Fruit fly (Drosophila melanogaster): Measurements from ENCODE around the gene SPoCk.
A peak's percentile ranks its signal among the peaks of the same experiment; 100 is the strongest.

The SPoCk gene

DNA sequence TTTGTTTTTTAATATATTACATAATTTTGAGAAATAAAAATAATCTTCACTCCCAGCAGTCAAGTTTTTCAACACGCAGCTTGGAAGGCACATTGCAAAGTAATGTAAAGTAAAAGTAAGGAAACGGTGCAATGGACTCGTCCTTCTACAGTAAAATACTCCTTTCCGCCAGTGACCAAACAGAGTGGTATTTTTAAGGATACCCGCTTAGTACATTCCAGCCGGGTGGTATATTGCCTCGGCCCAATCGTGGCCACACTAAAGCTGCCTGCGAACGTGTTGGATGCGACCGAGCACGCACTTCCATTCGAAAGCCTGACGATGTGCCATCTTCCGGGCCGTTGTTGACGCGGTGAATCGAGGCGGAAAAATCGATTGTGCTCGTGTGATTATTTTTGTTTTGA is at the start of gene SPoCk:
TSS of gene SPoCk (plus strand) at position 298 of the 404 bp plus-strand sequence.
- TF ChIP-seq Sp1 (GFP tag; optimal IDR thresholded peaks at IDR 0.05) (no peak), Vsx2 (GFP tag; optimal IDR thresholded peaks at IDR 0.05; ENCODE audit: partially characterized antibody) (peak; percentile 19), fru (GFP tag; optimal IDR thresholded peaks at IDR 0.05) (peak; percentile 56)

DNA sequence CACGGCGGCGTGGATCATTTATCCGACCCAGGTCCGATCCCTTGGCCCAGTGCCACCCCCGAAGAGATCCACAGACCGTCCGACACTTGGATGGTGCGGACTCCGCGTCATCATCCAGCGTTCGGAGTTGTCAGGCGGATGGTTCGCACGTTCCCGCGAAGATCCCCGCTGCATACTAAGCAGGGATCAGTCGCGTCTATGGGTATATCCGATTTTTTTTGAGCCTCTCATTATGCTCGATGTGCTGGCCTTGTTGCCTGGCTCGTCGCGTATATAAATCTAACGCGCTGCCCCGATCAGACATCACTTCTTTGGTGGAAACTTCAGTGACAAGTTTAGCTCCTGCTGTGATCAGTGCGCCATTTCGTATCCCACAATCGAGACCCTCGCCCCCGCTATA is 37.4 kb upstream of the SPoCk start, which contains the start of gene CG11370:
TSS of gene CG11370 (plus strand) at position 301 of the 400 bp plus-strand sequence.
- TF ChIP-seq dl (GFP tag; optimal IDR thresholded peaks at IDR 0.05; ENCODE audit: insufficient read depth in 1 of 2, partially characterized antibody in 2 of 2) (no peak), sv (GFP tag; optimal IDR thresholded peaks at IDR 0.05) (no peak), ey (GFP tag; optimal IDR thresholded peaks at IDR 0.05) (no peak), Sp1 (GFP tag; optimal IDR thresholded peaks at IDR 0.05) (no peak), GATAd (GFP tag; optimal IDR thresholded peaks at IDR 0.05) (no peak)

DNA sequence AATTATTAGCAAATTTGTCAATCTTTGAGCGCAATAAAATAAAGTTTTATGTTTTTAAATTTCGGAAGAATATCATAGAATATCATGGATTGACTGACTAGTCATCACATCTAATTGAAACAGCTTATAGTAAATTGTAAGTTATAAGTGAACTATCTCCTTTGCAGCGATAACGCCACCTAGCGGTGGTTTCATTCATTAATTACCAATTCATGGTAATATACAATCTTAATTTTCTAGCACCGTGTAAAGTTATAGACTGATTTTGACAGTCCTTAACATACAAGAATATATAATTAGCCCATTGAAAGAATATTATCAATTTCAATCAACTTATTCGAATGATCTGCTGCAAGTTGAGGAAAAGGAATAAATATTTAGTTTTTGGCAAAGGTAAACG is 35.6 kb upstream of the SPoCk start:
- no peak for TF ChIP-seq Myc (optimal IDR thresholded peaks at IDR 0.05)
- TF ChIP-seq brk (GFP tag; optimal IDR thresholded peaks at IDR 0.05), result no peak
- no peak for TF ChIP-seq usp (GFP tag; optimal IDR thresholded peaks at IDR 0.05)
- no peak for TF ChIP-seq lola (GFP tag; optimal IDR thresholded peaks at IDR 0.05)
- TF ChIP-seq dsf (GFP tag; optimal IDR thresholded peaks at IDR 0.05; ENCODE audit: borderline replicate concordance), result no peak
- no peak for TF ChIP-seq HLH106 (tag; optimal IDR thresholded peaks at IDR 0.05)
- no peak for TF ChIP-seq N (GFP tag; optimal IDR thresholded peaks at IDR 0.05)
- no peak for TF ChIP-seq CG32264 (GFP tag; optimal IDR thresholded peaks at IDR 0.05)
- TF ChIP-seq sage (GFP tag; optimal IDR thresholded peaks at IDR 0.05), result no peak
- TF ChIP-seq Hr78 (GFP tag; optimal IDR thresholded peaks at IDR 0.05), result no peak
- TF ChIP-seq fru (GFP tag; optimal IDR thresholded peaks at IDR 0.05), result no peak
- no peak for TF ChIP-seq h (GFP tag; optimal IDR thresholded peaks at IDR 0.05)
- TF ChIP-seq ey (GFP tag; optimal IDR thresholded peaks at IDR 0.05), result no peak
- no peak for TF ChIP-seq Abd-B (GFP tag; optimal IDR thresholded peaks at IDR 0.05)
- TF ChIP-seq Sp1 (GFP tag; optimal IDR thresholded peaks at IDR 0.05), result no peak

DNA sequence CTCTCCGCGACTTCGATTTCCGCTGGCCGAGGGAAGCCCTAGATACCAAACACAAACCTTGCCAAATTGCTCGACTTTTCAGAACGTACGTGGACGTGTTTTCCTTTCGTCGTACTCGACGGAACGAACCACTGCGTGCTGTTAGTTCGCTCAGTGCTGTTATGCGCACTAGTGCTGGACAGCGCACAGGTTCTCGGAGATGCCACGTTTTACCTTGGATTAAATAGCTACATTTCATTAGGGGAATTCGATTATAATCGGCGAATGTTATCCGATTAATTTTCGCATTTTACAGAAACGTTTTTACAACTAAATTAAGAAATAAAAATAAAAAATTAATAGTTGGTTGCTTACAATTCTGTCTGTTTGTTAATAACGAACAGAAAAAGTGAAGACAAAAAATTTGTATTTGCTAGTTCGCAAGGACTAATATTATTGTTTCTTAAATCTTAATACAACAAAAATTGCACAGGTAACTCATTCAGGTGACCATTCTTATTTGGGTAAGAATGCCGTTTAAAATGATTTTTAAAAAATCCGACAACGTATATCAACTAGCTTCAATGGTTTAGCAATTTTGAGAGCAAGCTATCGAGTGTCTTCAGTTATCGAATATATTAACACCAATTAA is 32.0 kb upstream of the SPoCk start, which contains the start of the genes ArfGAP3 and CG32452:
TSS of gene ArfGAP3 (minus strand) at position 441 of the 631 bp plus-strand sequence.
TSS of gene CG32452 (plus strand) at position 592 of the 631 bp plus-strand sequence.
- TF ChIP-seq foxo (GFP tag; optimal IDR thresholded peaks at IDR 0.05), result peak in 1 of 2 experiments; percentile 79
- TF ChIP-seq Dfd (GFP tag; optimal IDR thresholded peaks at IDR 0.05), result no peak
- no peak for TF ChIP-seq CrebA (GFP tag; optimal IDR thresholded peaks at IDR 0.05; ENCODE audit: borderline replicate concordance)
- TF ChIP-seq GATAd (GFP tag; optimal IDR thresholded peaks at IDR 0.05), result peak; percentile 63
- TF ChIP-seq OdsH (GFP tag; optimal IDR thresholded peaks at IDR 0.05), result peak; percentile 26
- TF ChIP-seq dsf (GFP tag; optimal IDR thresholded peaks at IDR 0.05; ENCODE audit: borderline replicate concordance), result no peak
- TF ChIP-seq sv (GFP tag; optimal IDR thresholded peaks at IDR 0.05), result peak; percentile 62
- TF ChIP-seq ey (GFP tag; optimal IDR thresholded peaks at IDR 0.05), result peak; percentile 73
- no peak for TF ChIP-seq jim (GFP tag; optimal IDR thresholded peaks at IDR 0.05)
- TF ChIP-seq psq (GFP tag; optimal IDR thresholded peaks at IDR 0.05), result peak; percentile 50
- TF ChIP-seq Myc (optimal IDR thresholded peaks at IDR 0.05), result peak; percentile 74
- no peak for TF ChIP-seq Mio (GFP tag; optimal IDR thresholded peaks at IDR 0.05)
- peak; percentile 66 for TF ChIP-seq fru (GFP tag; optimal IDR thresholded peaks at IDR 0.05)
- peak; percentile 67 for TF ChIP-seq rgr (GFP tag; optimal IDR thresholded peaks at IDR 0.05)
- peak; percentile 38 for TF ChIP-seq dmrt93B (GFP tag; optimal IDR thresholded peaks at IDR 0.05)
- no peak for TF ChIP-seq tai (GFP tag; optimal IDR thresholded peaks at IDR 0.05)
- no peak for TF ChIP-seq Hnf4 (GFP tag; optimal IDR thresholded peaks at IDR 0.05)
- peak; percentile 62 for TF ChIP-seq CG9705 (GFP tag; optimal IDR thresholded peaks at IDR 0.05)
- TF ChIP-seq Jra (GFP tag; optimal IDR thresholded peaks at IDR 0.05), result peak; percentile 68
- peak; percentile 68 for TF ChIP-seq Sp1 (GFP tag; optimal IDR thresholded peaks at IDR 0.05)
- TF ChIP-seq Hr83 (GFP tag; optimal IDR thresholded peaks at IDR 0.05; ENCODE audit: poor library complexity, severe bottlenecking), result peak; percentile 74
- TF ChIP-seq woc (GFP tag; optimal IDR thresholded peaks at IDR 0.05), result peak; percentile 75
- peak; percentile 70 for TF ChIP-seq h (GFP tag; optimal IDR thresholded peaks at IDR 0.05)
- TF ChIP-seq Rel (GFP tag; optimal IDR thresholded peaks at IDR 0.05), result no peak
- TF ChIP-seq Rel (tag; optimal IDR thresholded peaks at IDR 0.05), result peak; percentile 9
- peak; percentile 77 for TF ChIP-seq HLH106 (tag; optimal IDR thresholded peaks at IDR 0.05)
- no peak for TF ChIP-seq N (GFP tag; optimal IDR thresholded peaks at IDR 0.05)

Measured in whole organism, wandering third instar larva.